Worm (Caenorhabditis elegans) whole organism, early embryonic: ENCODE results near the gene C06E1.1.

Experiments
- ama-1 ChIP-seq: fragments of 150-350 bp; optimal IDR thresholded peaks from 2 replicates; lab custom pipeline; 2014
- ceh-13 ChIP-seq: fragments of 200-800 bp; sonication (Bioruptor generic); optimal IDR thresholded peaks from 2 replicates; lab custom pipeline; 2018; ENCODE audit warnings: mild to moderate bottlenecking, missing genetic modification characterization, missing compliant biosample characterization
- ets-7 ChIP-seq: sonication (generic microtip); optimal IDR thresholded peaks from 2 replicates; lab custom pipeline; 2016; ENCODE audit warnings: missing genotype, missing genetic modification characterization, missing compliant biosample characterization
- flt-1 ChIP-seq: fragments of 200-800 bp; sonication (Bioruptor generic); IDR thresholded peaks from 2 replicates; pipeline ENCODE4 v1.3.6; 2022; ENCODE audit warnings: missing genetic modification characterization, missing compliant biosample characterization
- hmbx-1 ChIP-seq: sonication (generic microtip); optimal IDR thresholded peaks from 2 replicates; lab custom pipeline; 2016; ENCODE audit warnings: mild to moderate bottlenecking, missing genetic modification characterization, missing compliant biosample characterization
- hnd-1 ChIP-seq: sonication (generic microtip); optimal IDR thresholded peaks from 2 replicates; lab custom pipeline; 2016; ENCODE audit warnings: missing genetic modification characterization, missing compliant biosample characterization
- scrt-1 ChIP-seq: fragments of 200-800 bp; sonication (Bioruptor generic); IDR thresholded peaks from 2 replicates; pipeline ENCODE4 v1.3.6; 2022; ENCODE audit warnings: missing genetic modification characterization, missing compliant biosample characterization
- tbx-11 ChIP-seq: fragments of 200-800 bp; sonication (Bioruptor generic); IDR thresholded peaks from 2 replicates; pipeline ENCODE4 v1.3.6; 2022; ENCODE audit warnings: missing genetic modification characterization, missing compliant biosample characterization
- tbx-37 ChIP-seq: fragments of 200-800 bp; sonication (Bioruptor generic); conservative IDR thresholded peaks from 2 replicates; pipeline ENCODE4 v1.3.6; 2022; ENCODE audit warnings: missing genetic modification reagents, missing genetic modification characterization, missing compliant biosample characterization
- tra-4 ChIP-seq: sonication (generic microtip); optimal IDR thresholded peaks from 2 replicates; lab custom pipeline; 2017; ENCODE audit warnings: missing genetic modification characterization, missing compliant biosample characterization

- TF ChIP-seq hmbx-1 (tag; lab: Kevin White, UChicago) (no peak), tbx-37 (no peak), ceh-13 (GFP tag; lab: Kevin White, UChicago) (no peak), tbx-11 (GFP tag; lab: Robert Waterston, UW) (no peak), ama-1 (lab: Kevin White, UChicago) (no peak), scrt-1 (GFP tag; lab: Robert Waterston, UW) (no peak), flt-1 (GFP tag; lab: Robert Waterston, UW) (no peak), hnd-1 (no peak), tra-4 (tag; lab: Kevin White, UChicago) (no peak), ets-7 (tag; lab: Kevin White, UChicago) (no peak)
Observed at ce11 chrIII:8575359-8576101, 30.1 kb upstream of the C06E1.1 start.
